Worm (Caenorhabditis elegans) whole organism, mixed stage, embryonic: ENCODE measurements around the gene dpf-2.

Experiments
- M03D4.4 ChIP-seq: sonication (generic microtip); optimal IDR thresholded peaks from 2 replicates; lab custom pipeline; 2017; ENCODE audit warnings: mild to moderate bottlenecking, missing genetic modification characterization, missing compliant biosample characterization
- bed-3 ChIP-seq: fragments of 200-800 bp; sonication (Bioruptor generic); optimal IDR thresholded peaks from 3 replicates; lab custom pipeline; 2018; ENCODE audit warnings: mild to moderate bottlenecking, missing genetic modification characterization, moderate library complexity, missing compliant biosample characterization
- blmp-1 ChIP-seq: fragments of 150-350 bp; optimal IDR thresholded peaks from 2 replicates; lab custom pipeline; 2014; ENCODE audit warnings: missing biosample characterization, missing genetic modification characterization
- ceh-39 ChIP-seq: fragments of 150-350 bp; optimal IDR thresholded peaks from 2 replicates; lab custom pipeline; 2014; ENCODE audit warnings: missing biosample characterization, missing genetic modification characterization
- ceh-43 ChIP-seq: fragments of 200-800 bp; sonication (Bioruptor generic); optimal IDR thresholded peaks from 2 replicates; lab custom pipeline; 2018; ENCODE audit warnings: mild to moderate bottlenecking, missing genetic modification characterization, moderate library complexity, missing compliant biosample characterization
- ceh-83 ChIP-seq: fragments of 200-800 bp; sonication (Bioruptor generic); optimal IDR thresholded peaks from 2 replicates; lab custom pipeline; 2018; ENCODE audit warnings: mild to moderate bottlenecking, missing genetic modification characterization, missing compliant biosample characterization
- ces-1 ChIP-seq: fragments of 150-350 bp; optimal IDR thresholded peaks from 2 replicates; lab custom pipeline; 2014; ENCODE audit warnings: missing biosample characterization, missing genetic modification reagents, missing genetic modification characterization
- cnd-1 ChIP-seq: fragments of 200-800 bp; sonication (Bioruptor generic); optimal IDR thresholded peaks from 2 replicates; lab custom pipeline; 2018; ENCODE audit warnings: mild to moderate bottlenecking, missing genetic modification characterization, missing compliant biosample characterization
- drap-1 ChIP-seq: fragments of 200-800 bp; sonication (Bioruptor generic); optimal IDR thresholded peaks from 3 replicates; lab custom pipeline; 2018; ENCODE audit warnings: mild to moderate bottlenecking, missing genetic modification characterization, missing compliant biosample characterization
- elt-1 ChIP-seq: sonication (generic microtip); optimal IDR thresholded peaks from 2 replicates; lab custom pipeline; 2017; ENCODE audit warnings: missing genetic modification characterization, mild to moderate bottlenecking, missing compliant biosample characterization, antibody characterized with exemption, moderate library complexity, borderline replicate concordance; ENCODE audit not compliant: insufficient read depth
- elt-3 ChIP-seq: fragments of 150-350 bp; optimal IDR thresholded peaks from 2 replicates; lab custom pipeline; 2014; ENCODE audit warnings: missing biosample characterization, missing genetic modification characterization
- flh-1 ChIP-seq: fragments of 200-800 bp; sonication (Bioruptor generic); optimal IDR thresholded peaks from 2 replicates; lab custom pipeline; 2018; ENCODE audit warnings: mild to moderate bottlenecking, missing genetic modification characterization, moderate library complexity, missing compliant biosample characterization
- ham-2 ChIP-seq: fragments of 200-800 bp; sonication (Bioruptor generic); optimal IDR thresholded peaks from 2 replicates; lab custom pipeline; 2018; ENCODE audit warnings: mild to moderate bottlenecking, missing genetic modification characterization, missing compliant biosample characterization
- hlh-1 ChIP-seq: fragments of 150-350 bp; optimal IDR thresholded peaks from 2 replicates; lab custom pipeline; 2014; ENCODE audit warnings: missing biosample characterization, missing genetic modification reagents, missing genetic modification characterization
- lin-13 ChIP-seq: fragments of 150-350 bp; optimal IDR thresholded peaks from 2 replicates; lab custom pipeline; 2014; ENCODE audit warnings: missing biosample characterization, missing genetic modification characterization
- lin-32 ChIP-seq: fragments of 200-800 bp; sonication (Bioruptor generic); optimal IDR thresholded peaks from 2 replicates; lab custom pipeline; 2018; ENCODE audit warnings: mild to moderate bottlenecking, missing genetic modification characterization, missing compliant biosample characterization
- lsy-2 ChIP-seq: fragments of 150-350 bp; optimal IDR thresholded peaks from 2 replicates; lab custom pipeline; 2014; ENCODE audit warnings: missing biosample characterization, missing genetic modification characterization
- mab-5 ChIP-seq: fragments of 150-350 bp; optimal IDR thresholded peaks from 2 replicates; lab custom pipeline; 2014; ENCODE audit warnings: missing biosample characterization, missing genetic modification characterization
- mep-1 ChIP-seq: fragments of 150-350 bp; optimal IDR thresholded peaks from 2 replicates; lab custom pipeline; 2017; ENCODE audit warnings: missing biosample characterization, missing genetic modification reagents, missing genetic modification characterization, inconsistent platforms
- mls-2 ChIP-seq: sonication (generic microtip); optimal IDR thresholded peaks from 2 replicates; lab custom pipeline; 2016; ENCODE audit warnings: mild to moderate bottlenecking, missing genetic modification characterization, moderate library complexity, missing compliant biosample characterization
- nhr-12 ChIP-seq: fragments of 150-350 bp; optimal IDR thresholded peaks from 2 replicates; lab custom pipeline; 2014; ENCODE audit warnings: missing biosample characterization, missing genetic modification characterization
- nhr-2 ChIP-seq: fragments of 150-350 bp; optimal IDR thresholded peaks from 2 replicates; lab custom pipeline; 2014; ENCODE audit warnings: missing biosample characterization, missing genetic modification characterization
- nhr-237 ChIP-seq: fragments of 150-350 bp; optimal IDR thresholded peaks from 2 replicates; lab custom pipeline; 2014; ENCODE audit warnings: missing biosample characterization, missing genetic modification characterization
- nhr-28 ChIP-seq: fragments of 150-350 bp; optimal IDR thresholded peaks from 2 replicates; lab custom pipeline; 2014; ENCODE audit warnings: missing biosample characterization, missing genetic modification characterization
- nhr-76 ChIP-seq: sonication (generic microtip); optimal IDR thresholded peaks from 2 replicates; lab custom pipeline; 2017; ENCODE audit warnings: missing biosample characterization, missing genetic modification characterization
- pha-4 ChIP-seq: fragments of 150-350 bp; optimal IDR thresholded peaks from 2 replicates; lab custom pipeline; 2018; ENCODE audit warnings: missing biosample characterization, missing genetic modification reagents, missing genetic modification characterization
- sem-2 ChIP-seq: fragments of 200-800 bp; sonication (Bioruptor generic); optimal IDR thresholded peaks from 2 replicates; lab custom pipeline; 2018; ENCODE audit warnings: mild to moderate bottlenecking, missing genetic modification characterization, missing compliant biosample characterization
- snpc-4 ChIP-seq: fragments of 150-350 bp; optimal IDR thresholded peaks from 2 replicates; lab custom pipeline; 2014; ENCODE audit warnings: missing biosample characterization, missing genetic modification characterization
- sptf-1 ChIP-seq: sonication (generic microtip); optimal IDR thresholded peaks from 2 replicates; lab custom pipeline; 2017; ENCODE audit warnings: mild to moderate bottlenecking, missing genetic modification characterization, moderate library complexity, missing compliant biosample characterization
- tbx-8 ChIP-seq: fragments of 200-800 bp; sonication (Bioruptor generic); optimal IDR thresholded peaks from 2 replicates; lab custom pipeline; 2018; ENCODE audit warnings: mild to moderate bottlenecking, missing genetic modification characterization, moderate library complexity, missing compliant biosample characterization
- unc-120 ChIP-seq: sonication (generic microtip); optimal IDR thresholded peaks from 2 replicates; lab custom pipeline; 2017; ENCODE audit warnings: missing genetic modification characterization, missing compliant biosample characterization; ENCODE audit not compliant: poor library complexity, severe bottlenecking
- unc-39 ChIP-seq: fragments of 150-350 bp; optimal IDR thresholded peaks from 2 replicates; lab custom pipeline; 2014; ENCODE audit warnings: missing biosample characterization, missing genetic modification characterization
- unc-62 ChIP-seq: fragments of 150-350 bp; optimal IDR thresholded peaks from 2 replicates; lab custom pipeline; 2014; ENCODE audit warnings: missing biosample characterization, missing genetic modification reagents, missing genetic modification characterization
- zip-8 ChIP-seq: fragments of 150-350 bp; optimal IDR thresholded peaks from 2 replicates; lab custom pipeline; 2014; ENCODE audit warnings: missing biosample characterization, missing genetic modification characterization
- ztf-11 ChIP-seq: fragments of 150-350 bp; optimal IDR thresholded peaks from 2 replicates; lab custom pipeline; 2014; ENCODE audit warnings: missing biosample characterization, missing genetic modification characterization

dpf-2 gene

ce11 chrX:14806936-14807335 is 24.7 kb upstream of the dpf-2 start, which contains the start of gene F42D1.4:
TSS of gene F42D1.4 (plus strand) at chrX:14807236.
- no peak for TF ChIP-seq ceh-83 (GFP tag; lab: Kevin White, UChicago)
- TF ChIP-seq mab-5 (tag; lab: Kevin White, UChicago) = no peak
- no peak for TF ChIP-seq nhr-237 (tag; lab: Kevin White, UChicago)
- TF ChIP-seq drap-1 = no peak
- TF ChIP-seq unc-120 (tag; lab: Kevin White, UChicago) = no peak
- TF ChIP-seq ceh-39 = no peak

- TF ChIP-seq tbx-8 (no peak), mls-2 (no peak), ces-1 (GFP tag; lab: Kevin White, UChicago) (no peak), pha-4 (tag; lab: Kevin White, UChicago) (no peak), elt-1 (tag; lab: Kevin White, UChicago) (no peak), lin-32 (GFP tag; lab: Kevin White, UChicago) (no peak), ceh-83 (GFP tag; lab: Kevin White, UChicago) (no peak), nhr-76 (no peak), sptf-1 (tag; lab: Kevin White, UChicago) (no peak), zip-8 (tag; lab: Kevin White, UChicago) (no peak), lsy-2 (tag; lab: Kevin White, UChicago) (no peak), cnd-1 (tag; lab: Kevin White, UChicago) (no peak), mab-5 (tag; lab: Kevin White, UChicago) (no peak), nhr-2 (no peak), ceh-43 (GFP tag; lab: Kevin White, UChicago) (no peak), blmp-1 (tag; lab: Kevin White, UChicago) (no peak)
Measured at ce11 chrX:14808796-14809195, 22.8 kb upstream of the dpf-2 start.

ce11 chrX:14809905-14810304 is 21.7 kb upstream of the dpf-2 start:
- no peak for TF ChIP-seq M03D4.4 (tag; lab: Kevin White, UChicago)
- TF ChIP-seq ztf-11 (tag; lab: Kevin White, UChicago) = no peak
- TF ChIP-seq blmp-1 (tag; lab: Kevin White, UChicago) = no peak
- TF ChIP-seq nhr-12 (tag; lab: Kevin White, UChicago) = no peak
- TF ChIP-seq lin-13 (tag; lab: Kevin White, UChicago) = no peak
- TF ChIP-seq ceh-43 (GFP tag; lab: Kevin White, UChicago) = no peak
- no peak for TF ChIP-seq unc-39 (tag; lab: Kevin White, UChicago)
- TF ChIP-seq unc-62 (GFP tag; lab: Kevin White, UChicago) = no peak
- TF ChIP-seq ham-2 (GFP tag; lab: Kevin White, UChicago) = no peak
- no peak for TF ChIP-seq elt-1 (tag; lab: Kevin White, UChicago)
- no peak for TF ChIP-seq nhr-2
- TF ChIP-seq flh-1 (GFP tag; lab: Kevin White, UChicago) = no peak
- no peak for TF ChIP-seq unc-120 (tag; lab: Kevin White, UChicago)
- TF ChIP-seq lin-32 (GFP tag; lab: Kevin White, UChicago) = no peak
- TF ChIP-seq nhr-237 (tag; lab: Kevin White, UChicago) = no peak
- TF ChIP-seq cnd-1 (tag; lab: Kevin White, UChicago) = no peak

ce11 chrX:14810718-14811117 is 20.9 kb upstream of the dpf-2 start, which contains the start of gene atf-4:
TSS of gene atf-4 (minus strand) at chrX:14810810.
- TF ChIP-seq ces-1 (GFP tag; lab: Kevin White, UChicago) (no peak), blmp-1 (tag; lab: Kevin White, UChicago) (no peak), lin-13 (tag; lab: Kevin White, UChicago) (no peak), nhr-237 (tag; lab: Kevin White, UChicago) (no peak), snpc-4 (no peak), elt-1 (tag; lab: Kevin White, UChicago) (no peak), tbx-8 (no peak), sem-2 (GFP tag; lab: Kevin White, UChicago) (no peak), bed-3 (GFP tag; lab: Kevin White, UChicago) (no peak), unc-120 (tag; lab: Kevin White, UChicago) (peak; percentile 46), mep-1 (tag; lab: Kevin White, UChicago) (peak; percentile 7), lsy-2 (tag; lab: Kevin White, UChicago) (no peak), zip-8 (tag; lab: Kevin White, UChicago) (no peak), nhr-12 (tag; lab: Kevin White, UChicago) (no peak), mls-2 (no peak), ztf-11 (tag; lab: Kevin White, UChicago) (no peak), mab-5 (tag; lab: Kevin White, UChicago) (no peak), ceh-39 (no peak), elt-3 (tag; lab: Kevin White, UChicago) (no peak), nhr-28 (tag; lab: Kevin White, UChicago) (no peak), hlh-1 (tag; lab: Kevin White, UChicago) (peak; percentile 24), nhr-2 (no peak), sptf-1 (tag; lab: Kevin White, UChicago) (no peak), M03D4.4 (tag; lab: Kevin White, UChicago) (no peak), ham-2 (GFP tag; lab: Kevin White, UChicago) (peak; percentile 46)
